Fruit fly (Drosophila melanogaster): ENCODE results near the gene Mur18B.

Mur18B gene

dm6 chrX:19247200-19248052, 34.4 kb downstream of the Mur18B start, which contains the start of gene CG7992 (continued):
- TF ChIP-seq CG16863 (GFP tag; optimal IDR thresholded peaks at IDR 0.05) (peak; percentile 59), tll (GFP tag; optimal IDR thresholded peaks at IDR 0.05) (no peak), slp2 (GFP tag; optimal IDR thresholded peaks at IDR 0.05) (peak; percentile 58), Dfd (GFP tag; optimal IDR thresholded peaks at IDR 0.05) (no peak), CG10543 (GFP tag; optimal IDR thresholded peaks at IDR 0.05) (peak; percentile 31), CG12104 (GFP tag; optimal IDR thresholded peaks at IDR 0.05) (peak; percentile 50), CG7987 (GFP tag; optimal IDR thresholded peaks at IDR 0.05) (no peak), tgo (GFP tag; IDR thresholded peaks at IDR 0.05) (0 out of 3 replicates have a peak, but pooled peaks have one; percentile 45), CG6272 (GFP tag; IDR thresholded peaks at IDR 0.05) (no peak), esg (GFP tag; conservative IDR thresholded peaks at IDR 0.05) (no peak; the same call in 1 of the 2 replicates), ara (GFP tag; IDR thresholded peaks at IDR 0.05) (no peak), dpn (GFP tag; optimal IDR thresholded peaks at IDR 0.05) (peak; percentile 31 to 61), pzg (GFP tag; optimal IDR thresholded peaks at IDR 0.05) (no peak), Lhr (GFP tag; optimal IDR thresholded peaks at IDR 0.05) (no peak), jumu (GFP tag; optimal IDR thresholded peaks at IDR 0.05) (peak; percentile 37), gfzf (GFP tag; optimal IDR thresholded peaks at IDR 0.05) (no peak), CG5180 (GFP tag; optimal IDR thresholded peaks at IDR 0.05) (peak; percentile 51), MTF-1 (GFP tag; optimal IDR thresholded peaks at IDR 0.05; ENCODE audit: borderline replicate concordance) (no peak), CG10274 (GFP tag; optimal IDR thresholded peaks at IDR 0.05) (peak; percentile 21), lov (optimal IDR thresholded peaks at IDR 0.05) (no peak), lov (GFP tag; IDR thresholded peaks at IDR 0.05) (no peak), Hr3 (GFP tag; optimal IDR thresholded peaks at IDR 0.05) (peak; percentile 62), pfk (GFP tag; optimal IDR thresholded peaks at IDR 0.05) (no peak), h (optimal IDR thresholded peaks at IDR 0.05) (no peak), CG9876 (GFP tag; optimal IDR thresholded peaks at IDR 0.05) (peak; percentile 10), hbn (GFP tag; IDR thresholded peaks at IDR 0.05; ENCODE audit: partially characterized antibody) (no peak), ssp (GFP tag; IDR thresholded peaks at IDR 0.05) (0 out of 2 replicates have a peak, but pooled peaks have one; percentile 18), disco-r (GFP tag; optimal IDR thresholded peaks at IDR 0.05) (no peak), Ada2b (GFP tag; IDR thresholded peaks at IDR 0.05) (peak; percentile 62), Gug (GFP tag; IDR thresholded peaks at IDR 0.05) (0 out of 4 replicates have a peak, but pooled peaks have one; percentile 13), Eip74EF (GFP tag; optimal IDR thresholded peaks at IDR 0.05) (no peak), Rx (GFP tag; IDR thresholded peaks at IDR 0.05) (peak; percentile 50; the same call in 1 of the 2 replicates), pita (GFP tag; optimal IDR thresholded peaks at IDR 0.05) (no peak), CG8478 (optimal IDR thresholded peaks at IDR 0.05) (no peak), CG9215 (GFP tag; IDR thresholded peaks at IDR 0.05) (peak; percentile 49), sens (GFP tag) (peak; percentile 89), CG3995 (GFP tag; optimal IDR thresholded peaks at IDR 0.05) (peak; percentile 4), CG12391 (tag; optimal IDR thresholded peaks at IDR 0.05) (peak; percentile 55), Gsc (GFP tag; IDR thresholded peaks at IDR 0.05) (no peak), CG6854 (GFP tag; optimal IDR thresholded peaks at IDR 0.05) (peak; percentile 47), CG33557 (GFP tag; optimal IDR thresholded peaks at IDR 0.05) (no peak), CG12155 (GFP tag; optimal IDR thresholded peaks at IDR 0.05) (peak; percentile 53), NK7.1 (GFP tag; optimal IDR thresholded peaks at IDR 0.05) (peak; percentile 28), kah (GFP tag; optimal IDR thresholded peaks at IDR 0.05) (no peak), sr (GFP tag; IDR thresholded peaks at IDR 0.05) (no peak), Hmx (GFP tag; optimal IDR thresholded peaks at IDR 0.05) (peak; percentile 7), NFAT (GFP tag; IDR thresholded peaks at IDR 0.05) (peak; percentile 17; the same call in 1 of the 2 replicates), Aef1 (GFP tag; IDR thresholded peaks at IDR 0.05) (peak; percentile 48; the same call in 2 of the 3 replicates), exex (tag; optimal IDR thresholded peaks at IDR 0.05) (peak; percentile 99)
